Worm (Caenorhabditis elegans): ENCODE results near the gene taf-3.
A peak's percentile ranks its signal among the peaks of the same experiment; 100 is the strongest.

taf-3 gene

ce11 chrX:16331932-16332485 is at the start of gene taf-3:
taf-3 (plus strand) TSS chrX:16332435.
- TF ChIP-seq ahr-1 (tag; optimal IDR thresholded peaks at IDR 0.05): no peak
- TF ChIP-seq eyg-1 (tag; optimal IDR thresholded peaks at IDR 0.05): no peak
- TF ChIP-seq nfya-1 (tag; optimal IDR thresholded peaks at IDR 0.05): peak; percentile 17
- TF ChIP-seq elt-4 (tag; optimal IDR thresholded peaks at IDR 0.05): no peak
- peak; percentile 20 for TF ChIP-seq hlh-8 (tag; optimal IDR thresholded peaks at IDR 0.05)
- no peak for TF ChIP-seq hlh-13 (GFP tag; optimal IDR thresholded peaks at IDR 0.05)
- TF ChIP-seq zip-5 (tag; optimal IDR thresholded peaks at IDR 0.05): no peak
- TF ChIP-seq tbx-7 (tag; optimal IDR thresholded peaks at IDR 0.05): no peak
- no peak for TF ChIP-seq ceh-9 (tag; optimal IDR thresholded peaks at IDR 0.05)
- peak; percentile 21 for TF ChIP-seq F13H6.1 (tag; optimal IDR thresholded peaks at IDR 0.05)
- peak; percentile 59 for TF ChIP-seq unc-55 (GFP tag; optimal IDR thresholded peaks at IDR 0.05)
- TF ChIP-seq elt-2 (tag; optimal IDR thresholded peaks at IDR 0.05): no peak
- peak; percentile 22 for TF ChIP-seq ceh-31 (tag; optimal IDR thresholded peaks at IDR 0.05)
- no peak for TF ChIP-seq K02D7.2 (tag; optimal IDR thresholded peaks at IDR 0.05)
- TF ChIP-seq tbx-2 (tag; optimal IDR thresholded peaks at IDR 0.05): peak; percentile 48
- TF ChIP-seq sdc-2 (tag; optimal IDR thresholded peaks at IDR 0.05): peak; percentile 59
- peak; percentile 36 for TF ChIP-seq unc-42 (tag; optimal IDR thresholded peaks at IDR 0.05)
- TF ChIP-seq fkh-10 (GFP tag; optimal IDR thresholded peaks at IDR 0.05): no peak
- TF ChIP-seq ceh-48 (tag; optimal IDR thresholded peaks at IDR 0.05): no peak
- TF ChIP-seq hlh-30 (tag; optimal IDR thresholded peaks at IDR 0.05; ENCODE audit: insufficient read depth): no peak
- TF ChIP-seq fkh-6 (tag; optimal IDR thresholded peaks at IDR 0.05): no peak
- no peak for TF ChIP-seq ztf-16 (tag; optimal IDR thresholded peaks at IDR 0.05)
- TF ChIP-seq ceh-18 (tag; optimal IDR thresholded peaks at IDR 0.05): peak; percentile 5
- TF ChIP-seq pha-2 (tag; optimal IDR thresholded peaks at IDR 0.05): no peak
- no peak for TF ChIP-seq ama-1 (optimal IDR thresholded peaks at IDR 0.05)

- TF ChIP-seq ceh-2 (tag; optimal IDR thresholded peaks at IDR 0.05) (no peak), K02D7.2 (tag; optimal IDR thresholded peaks at IDR 0.05) (no peak), ceh-14 (tag; optimal IDR thresholded peaks at IDR 0.05) (no peak), eyg-1 (tag; optimal IDR thresholded peaks at IDR 0.05) (no peak), lin-11 (tag; optimal IDR thresholded peaks at IDR 0.05) (no peak), K09A11.1 (tag; optimal IDR thresholded peaks at IDR 0.05; ENCODE audit: insufficient read depth) (no peak), pros-1 (tag; optimal IDR thresholded peaks at IDR 0.05) (no peak)
Observed at ce11 chrX:16283103-16283502, 49.1 kb upstream of the taf-3 start, which contains the start of gene F52E10.2. F52E10.2 (minus strand) TSS chrX:16283203.

- no peak for TF ChIP-seq gmeb-2 (tag; optimal IDR thresholded peaks at IDR 0.05)
- TF ChIP-seq ceh-24 (tag; optimal IDR thresholded peaks at IDR 0.05): no peak
Observed at ce11 chrX:16285151-16285550, 47.1 kb upstream of the taf-3 start.

ce11 chrX:16289635-16290034 is 42.6 kb upstream of the taf-3 start:
- no peak for TF ChIP-seq hlh-13 (GFP tag; optimal IDR thresholded peaks at IDR 0.05)
- TF ChIP-seq unc-3 (GFP tag; conservative IDR thresholded peaks at IDR 0.05): no peak
- TF ChIP-seq unc-3 (tag; optimal IDR thresholded peaks at IDR 0.05): no peak
- TF ChIP-seq unc-86 (tag; optimal IDR thresholded peaks at IDR 0.05): no peak
- TF ChIP-seq hlh-8 (tag; optimal IDR thresholded peaks at IDR 0.05): no peak
- TF ChIP-seq elt-4 (tag; optimal IDR thresholded peaks at IDR 0.05): no peak
- TF ChIP-seq T23F11.4 (GFP tag; optimal IDR thresholded peaks at IDR 0.05): no peak
- TF ChIP-seq lin-11 (tag; optimal IDR thresholded peaks at IDR 0.05): no peak
- TF ChIP-seq ceh-2 (tag; optimal IDR thresholded peaks at IDR 0.05): no peak
- no peak for TF ChIP-seq pha-4 (tag; optimal IDR thresholded peaks at IDR 0.05)
- TF ChIP-seq pros-1 (tag; optimal IDR thresholded peaks at IDR 0.05): no peak
- no peak for TF ChIP-seq unc-55 (GFP tag; optimal IDR thresholded peaks at IDR 0.05)
- no peak for TF ChIP-seq ceh-45 (GFP tag; IDR thresholded peaks at IDR 0.05)
- no peak for TF ChIP-seq ceh-48 (tag; optimal IDR thresholded peaks at IDR 0.05)
- no peak for TF ChIP-seq zip-5 (tag; optimal IDR thresholded peaks at IDR 0.05)

Measured in whole organism, late embryonic.